Worm (Caenorhabditis elegans): ENCODE measurements around the gene egrh-2.

Gene egrh-2

ce11 chrIV:1000441-1000840, 10.2 kb upstream of the egrh-2 start:
- no peak for TF ChIP-seq K09A11.1 (tag; optimal IDR thresholded peaks at IDR 0.05; ENCODE audit: insufficient read depth)
- peak; percentile 91 for TF ChIP-seq ceh-48 (tag; optimal IDR thresholded peaks at IDR 0.05)

- no peak for TF ChIP-seq fax-1 (tag; optimal IDR thresholded peaks at IDR 0.05)
- TF ChIP-seq ceh-48 (tag; optimal IDR thresholded peaks at IDR 0.05), result peak; percentile 91
Measured at ce11 chrIV:999675-1000074, 9.4 kb upstream of the egrh-2 start.

ce11 chrIV:998914-999313, 8.7 kb upstream of the egrh-2 start, which contains the start of gene Y55F3AM.5:
TSS of gene Y55F3AM.5 (plus strand) at chrIV:999214.
- no peak for TF ChIP-seq pax-1 (tag; optimal IDR thresholded peaks at IDR 0.05)
- TF ChIP-seq ztf-16 (tag; optimal IDR thresholded peaks at IDR 0.05), result no peak
- no peak for TF ChIP-seq sox-4 (tag; optimal IDR thresholded peaks at IDR 0.05)
- TF ChIP-seq tbx-2 (tag; optimal IDR thresholded peaks at IDR 0.05), result no peak
- no peak for TF ChIP-seq C38D4.7 (GFP tag; optimal IDR thresholded peaks at IDR 0.05)
- TF ChIP-seq fkh-10 (GFP tag; optimal IDR thresholded peaks at IDR 0.05), result no peak
- no peak for TF ChIP-seq ref-2 (tag; optimal IDR thresholded peaks at IDR 0.05)
- no peak for TF ChIP-seq ceh-22 (tag; optimal IDR thresholded peaks at IDR 0.05)
- TF ChIP-seq K02D7.2 (tag; optimal IDR thresholded peaks at IDR 0.05), result no peak
- no peak for TF ChIP-seq sox-2 (GFP tag; IDR thresholded peaks at IDR 0.05)
- no peak for TF ChIP-seq hlh-15 (tag; optimal IDR thresholded peaks at IDR 0.05)
- TF ChIP-seq hlh-6 (tag; optimal IDR thresholded peaks at IDR 0.05), result no peak
- TF ChIP-seq ceh-24 (tag; optimal IDR thresholded peaks at IDR 0.05), result no peak
- TF ChIP-seq ceh-18 (tag; optimal IDR thresholded peaks at IDR 0.05), result no peak
- no peak for TF ChIP-seq pqm-1 (tag; optimal IDR thresholded peaks at IDR 0.05)

- TF ChIP-seq fkh-6 (tag; optimal IDR thresholded peaks at IDR 0.05) (no peak), nfya-1 (tag; optimal IDR thresholded peaks at IDR 0.05) (peak; percentile 10), unc-55 (GFP tag; optimal IDR thresholded peaks at IDR 0.05) (no peak), ahr-1 (tag; optimal IDR thresholded peaks at IDR 0.05) (no peak), tbx-7 (tag; optimal IDR thresholded peaks at IDR 0.05) (no peak), ama-1 (optimal IDR thresholded peaks at IDR 0.05) (no peak), pag-3 (tag; optimal IDR thresholded peaks at IDR 0.05; ENCODE audit: borderline replicate concordance) (no peak), hlh-13 (GFP tag; optimal IDR thresholded peaks at IDR 0.05) (no peak), ceh-48 (tag; optimal IDR thresholded peaks at IDR 0.05) (peak; percentile 79)
Measured at ce11 chrIV:991647-992400, 1.6 kb upstream of the egrh-2 start, which contains the start of gene lep-2. TSS of gene lep-2 (plus strand) at chrIV:992283.

ce11 chrIV:991181-991642, 960 bp upstream of the egrh-2 start:
- no peak for TF ChIP-seq ama-1 (optimal IDR thresholded peaks at IDR 0.05)
- no peak for TF ChIP-seq nhr-11 (tag; optimal IDR thresholded peaks at IDR 0.05)
- TF ChIP-seq sox-2 (GFP tag; IDR thresholded peaks at IDR 0.05), result no peak
- TF ChIP-seq hlh-13 (GFP tag; optimal IDR thresholded peaks at IDR 0.05), result no peak
- TF ChIP-seq unc-86 (tag; optimal IDR thresholded peaks at IDR 0.05), result no peak
- no peak for TF ChIP-seq lim-6 (tag; optimal IDR thresholded peaks at IDR 0.05)
- TF ChIP-seq unc-55 (GFP tag; optimal IDR thresholded peaks at IDR 0.05), result no peak
- TF ChIP-seq fax-1 (tag; optimal IDR thresholded peaks at IDR 0.05), result no peak
- no peak for TF ChIP-seq T23F11.4 (GFP tag; optimal IDR thresholded peaks at IDR 0.05)
- no peak for TF ChIP-seq elt-2 (tag; optimal IDR thresholded peaks at IDR 0.05)
- no peak for TF ChIP-seq npax-4 (tag; optimal IDR thresholded peaks at IDR 0.05)
- TF ChIP-seq ceh-19 (GFP tag; optimal IDR thresholded peaks at IDR 0.05), result no peak
- TF ChIP-seq tbx-7 (tag; optimal IDR thresholded peaks at IDR 0.05), result no peak
- TF ChIP-seq ceh-48 (tag; optimal IDR thresholded peaks at IDR 0.05), result no peak
- TF ChIP-seq elt-4 (tag; optimal IDR thresholded peaks at IDR 0.05), result no peak
- TF ChIP-seq pax-1 (tag; optimal IDR thresholded peaks at IDR 0.05), result no peak
- no peak for TF ChIP-seq ceh-6 (GFP tag; optimal IDR thresholded peaks at IDR 0.05)
- no peak for TF ChIP-seq pha-4 (tag; optimal IDR thresholded peaks at IDR 0.05)

Measured in whole organism, late embryonic.